Fruit fly (Drosophila melanogaster) whole organism, wandering third instar larva: Measurements from ENCODE around the gene eIF4A.
A peak's percentile ranks its signal among the peaks of the same experiment; 100 is the strongest.

Experiments used
- CG32264 ChIP-seq: fragments of 200-800 bp; sonication (Bioruptor generic); optimal IDR thresholded peaks from 2 replicates; lab custom pipeline; 2016; ENCODE audit warnings: missing biosample characterization, missing genetic modification characterization
- CrebA ChIP-seq: fragments of 200-800 bp; sonication (Bioruptor generic); optimal IDR thresholded peaks from 2 replicates; lab custom pipeline; 2016; ENCODE audit warnings: missing biosample characterization, mild to moderate bottlenecking, missing genetic modification characterization, borderline replicate concordance
- Dfd ChIP-seq: fragments of >200 bp; optimal IDR thresholded peaks from 2 replicates; lab custom pipeline; 2017; ENCODE audit warnings: missing biosample characterization, missing genetic modification characterization
- Dif ChIP-seq: fragments of 200-275, 200-300 bp; sonication (Bioruptor generic); optimal IDR thresholded peaks from 2 replicates; lab custom pipeline; 2018; ENCODE audit warnings: missing biosample characterization, missing genetic modification characterization; ENCODE audit not compliant: partially characterized antibody
- GATAd ChIP-seq: sonication (Bioruptor generic); optimal IDR thresholded peaks from 2 replicates; lab custom pipeline; 2016; ENCODE audit warnings: missing biosample characterization, missing genetic modification characterization
- HLH106 ChIP-seq: fragments of 200-800 bp; optimal IDR thresholded peaks from 3 replicates; lab custom pipeline; 2019; ENCODE audit warnings: missing biosample characterization, mild to moderate bottlenecking, missing genetic modification characterization, moderate library complexity
- Hnf4 ChIP-seq: fragments of 200-800 bp; sonication (Bioruptor generic); optimal IDR thresholded peaks from 2 replicates; lab custom pipeline; 2016; ENCODE audit warnings: missing biosample characterization, mild to moderate bottlenecking, missing genetic modification characterization
- Hr78 ChIP-seq: fragments of >200 bp; optimal IDR thresholded peaks from 2 replicates; lab custom pipeline; 2017; ENCODE audit warnings: missing biosample characterization, missing genetic modification characterization
- Hr83 ChIP-seq: fragments of 200-300 bp; sonication (Bioruptor generic); optimal IDR thresholded peaks from 2 replicates; lab custom pipeline; 2016; ENCODE audit warnings: missing biosample characterization, mild to moderate bottlenecking, missing genetic modification characterization, moderate library complexity; ENCODE audit not compliant: poor library complexity, severe bottlenecking
- Jra ChIP-seq: sonication (Bioruptor generic); optimal IDR thresholded peaks from 2 replicates; lab custom pipeline; 2016; ENCODE audit warnings: missing biosample characterization, missing genetic modification characterization
- Mio ChIP-seq: sonication (Bioruptor generic); optimal IDR thresholded peaks from 2 replicates; lab custom pipeline; 2016; ENCODE audit warnings: missing biosample characterization, missing genetic modification characterization
- Myc ChIP-seq: fragments of >200 bp; optimal IDR thresholded peaks from 2 replicates; lab custom pipeline; 2017
- N ChIP-seq: fragments of >200 bp; optimal IDR thresholded peaks from 2 replicates; lab custom pipeline; 2018; ENCODE audit warnings: missing biosample characterization, missing external identifiers, missing genetic modification characterization
- Rel ChIP-seq, 2 experiments: fragments of 200-800 bp; sonication (Bioruptor generic) in 1 of 2; optimal IDR thresholded peaks; 2 replicates in 1 of 2; 3 replicates in 1 of 2; lab custom pipeline; 2016 to 2019; ENCODE audit warnings: mild to moderate bottlenecking in 2 of 2, missing biosample characterization in 2 of 2, missing genetic modification characterization in 2 of 2, moderate library complexity in 1 of 2
- Sp1 ChIP-seq: fragments of 200-800 bp; sonication (Bioruptor generic); optimal IDR thresholded peaks from 3 replicates; lab custom pipeline; 2019; ENCODE audit warnings: missing biosample characterization, mild to moderate bottlenecking, missing genetic modification characterization, moderate library complexity
- Vsx2 ChIP-seq: fragments of 200-300, 225-300 bp; sonication (Bioruptor generic); optimal IDR thresholded peaks from 2 replicates; lab custom pipeline; 2018; ENCODE audit warnings: missing biosample characterization, missing genetic modification characterization; ENCODE audit not compliant: partially characterized antibody
- br ChIP-seq: fragments of 200-800 bp; sonication (Bioruptor generic); optimal IDR thresholded peaks from 2 replicates; lab custom pipeline; 2016; ENCODE audit warnings: missing biosample characterization, missing genetic modification characterization
- brk ChIP-seq: fragments of 200-800 bp; sonication (Bioruptor generic); optimal IDR thresholded peaks from 2 replicates; lab custom pipeline; 2016; ENCODE audit warnings: missing biosample characterization, mild to moderate bottlenecking, missing genetic modification characterization
- dl ChIP-seq, 2 experiments: fragments of 175-275, 200-275 bp in 1 of 2; fragments of 200-275 bp in 1 of 2; sonication (Bioruptor generic); optimal IDR thresholded peaks; lab custom pipeline; 2018; ENCODE audit warnings: mild to moderate bottlenecking in 2 of 2, missing biosample characterization in 2 of 2, missing genetic modification characterization in 2 of 2, moderate library complexity in 2 of 2; ENCODE audit not compliant: partially characterized antibody in 2 of 2, insufficient read depth in 1 of 2
- dmrt93B ChIP-seq: fragments of 200-800 bp; sonication (Bioruptor generic); optimal IDR thresholded peaks from 2 replicates; lab custom pipeline; 2018; ENCODE audit warnings: missing biosample characterization, mild to moderate bottlenecking, missing genetic modification characterization
- dsf ChIP-seq: sonication (Bioruptor generic); optimal IDR thresholded peaks from 2 replicates; lab custom pipeline; 2016; ENCODE audit warnings: missing biosample characterization, missing genetic modification characterization, borderline replicate concordance
- ey ChIP-seq: fragments of 200-800 bp; sonication (Bioruptor generic); optimal IDR thresholded peaks from 2 replicates; lab custom pipeline; 2016; ENCODE audit warnings: missing biosample characterization, missing genetic modification characterization
- foxo ChIP-seq, 2 experiments: fragments of 200-800 bp; sonication (Bioruptor generic); optimal IDR thresholded peaks; 2 replicates in 1 of 2; 3 replicates in 1 of 2; lab custom pipeline; 2016 to 2017; ENCODE audit warnings: missing biosample characterization in 2 of 2, missing genetic modification characterization in 2 of 2
- fru ChIP-seq: fragments of 200-800 bp; sonication (Bioruptor generic); optimal IDR thresholded peaks from 3 replicates; lab custom pipeline; 2016; ENCODE audit warnings: missing biosample characterization, mild to moderate bottlenecking, missing genetic modification characterization
- h ChIP-seq: fragments of 200-800 bp; sonication (Bioruptor generic); optimal IDR thresholded peaks from 3 replicates; lab custom pipeline; 2016; ENCODE audit warnings: missing biosample characterization, mild to moderate bottlenecking, missing genetic modification characterization
- jim ChIP-seq: fragments of 175-275, 200-325 bp; sonication (Bioruptor generic); optimal IDR thresholded peaks from 2 replicates; lab custom pipeline; 2016; ENCODE audit warnings: missing biosample characterization, mild to moderate bottlenecking, missing genetic modification characterization
- lola ChIP-seq: fragments of >200 bp; optimal IDR thresholded peaks from 2 replicates; lab custom pipeline; 2017; ENCODE audit warnings: missing biosample characterization, missing genetic modification characterization
- pan ChIP-seq: fragments of >200 bp; optimal IDR thresholded peaks from 2 replicates; lab custom pipeline; 2017
- psq ChIP-seq: fragments of 200-800 bp; sonication (Bioruptor generic); optimal IDR thresholded peaks from 3 replicates; lab custom pipeline; 2017; ENCODE audit warnings: missing biosample characterization, mild to moderate bottlenecking, missing genetic modification characterization, moderate library complexity
- rgr ChIP-seq: fragments of 200-800 bp; sonication (Bioruptor generic); optimal IDR thresholded peaks from 3 replicates; lab custom pipeline; 2016; ENCODE audit warnings: missing biosample characterization, mild to moderate bottlenecking, missing genetic modification characterization
- sage ChIP-seq: fragments of 200-800 bp; sonication (Bioruptor generic); optimal IDR thresholded peaks from 2 replicates; lab custom pipeline; 2016; ENCODE audit warnings: missing biosample characterization, mild to moderate bottlenecking, missing genetic modification characterization
- sv ChIP-seq: fragments of 200-800 bp; sonication (Bioruptor generic); optimal IDR thresholded peaks from 3 replicates; lab custom pipeline; 2016; ENCODE audit warnings: missing biosample characterization, missing genetic modification characterization
- tai ChIP-seq: sonication (Bioruptor generic); optimal IDR thresholded peaks from 2 replicates; lab custom pipeline; 2016; ENCODE audit warnings: missing biosample characterization, missing genetic modification characterization
- usp ChIP-seq: fragments of >200 bp; optimal IDR thresholded peaks from 2 replicates; lab custom pipeline; 2017; ENCODE audit warnings: missing biosample characterization, missing genetic modification characterization
- woc ChIP-seq: sonication (Bioruptor generic); optimal IDR thresholded peaks from 2 replicates; lab custom pipeline; 2016; ENCODE audit warnings: missing biosample characterization, mild to moderate bottlenecking, missing genetic modification characterization

eIF4A gene

DNA sequence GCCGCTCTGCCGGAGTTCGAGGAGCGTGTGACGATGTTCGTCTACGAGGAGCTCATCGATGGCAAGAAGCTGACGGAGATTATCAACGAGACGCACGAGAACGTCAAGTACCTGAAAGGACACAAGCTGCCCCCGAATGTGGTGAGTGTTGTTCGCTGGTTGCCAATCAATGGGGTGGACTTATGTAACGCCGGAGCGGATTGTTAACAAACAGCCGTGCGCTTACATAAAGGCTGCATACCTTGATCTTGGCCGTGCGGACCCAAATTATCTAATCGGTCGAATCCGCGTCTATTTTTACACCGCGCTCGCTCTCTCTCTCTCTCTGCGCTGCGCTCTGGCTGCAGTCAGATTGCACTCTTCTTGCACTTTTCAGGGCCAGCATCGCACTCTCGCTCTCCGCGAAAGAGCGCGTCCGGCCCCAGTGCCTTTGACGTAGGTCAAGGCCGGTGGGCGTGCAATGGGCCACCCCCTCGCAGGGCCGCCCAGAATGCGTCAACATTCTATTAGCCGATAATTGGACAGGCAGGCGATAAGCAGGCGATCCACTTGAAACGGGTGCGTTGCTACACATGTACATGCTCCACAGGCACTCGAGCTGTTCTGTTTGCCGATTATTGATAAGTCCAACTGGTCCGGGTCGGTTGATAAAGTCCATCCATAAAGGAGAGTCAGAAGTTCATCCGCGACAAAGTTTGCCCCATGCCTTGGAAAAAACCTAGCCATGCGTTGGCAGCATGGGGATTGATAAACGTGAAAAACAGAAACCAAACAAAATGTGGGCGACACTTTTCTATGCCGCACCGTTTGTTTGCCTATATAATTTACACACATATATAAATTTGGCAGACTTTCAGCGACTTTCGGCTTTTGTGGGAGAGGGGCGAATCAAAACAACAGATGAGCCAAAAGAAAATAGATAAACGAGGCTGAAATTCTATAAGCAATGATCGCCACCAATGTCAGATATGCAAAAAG lies 37.0 kb upstream of the eIF4A start:
- peak; percentile 73 to 84 for TF ChIP-seq dl (GFP tag; optimal IDR thresholded peaks at IDR 0.05; lab: Kevin White, UChicago; ENCODE audit: insufficient read depth in 1 of 2, partially characterized antibody in 2 of 2)
- TF ChIP-seq Myc, result no peak
- no peak for TF ChIP-seq CG32264 (GFP tag; lab: Kevin White, UChicago)
- peak; percentile 42 for TF ChIP-seq Vsx2
- TF ChIP-seq Hr83, result peak; percentile 30
- no peak for TF ChIP-seq ey (GFP tag; lab: Kevin White, UChicago)
- no peak for TF ChIP-seq foxo (GFP tag; optimal IDR thresholded peaks at IDR 0.05; lab: Kevin White, UChicago)
- TF ChIP-seq h (GFP tag; lab: Kevin White, UChicago), result peak; percentile 72
- peak; percentile 75 for TF ChIP-seq Dif
- TF ChIP-seq Rel (GFP tag; optimal IDR thresholded peaks at IDR 0.05; lab: Kevin White, UChicago), result no peak
- TF ChIP-seq Rel (tag; optimal IDR thresholded peaks at IDR 0.05; lab: Kevin White, UChicago), result peak; percentile 80

DNA sequence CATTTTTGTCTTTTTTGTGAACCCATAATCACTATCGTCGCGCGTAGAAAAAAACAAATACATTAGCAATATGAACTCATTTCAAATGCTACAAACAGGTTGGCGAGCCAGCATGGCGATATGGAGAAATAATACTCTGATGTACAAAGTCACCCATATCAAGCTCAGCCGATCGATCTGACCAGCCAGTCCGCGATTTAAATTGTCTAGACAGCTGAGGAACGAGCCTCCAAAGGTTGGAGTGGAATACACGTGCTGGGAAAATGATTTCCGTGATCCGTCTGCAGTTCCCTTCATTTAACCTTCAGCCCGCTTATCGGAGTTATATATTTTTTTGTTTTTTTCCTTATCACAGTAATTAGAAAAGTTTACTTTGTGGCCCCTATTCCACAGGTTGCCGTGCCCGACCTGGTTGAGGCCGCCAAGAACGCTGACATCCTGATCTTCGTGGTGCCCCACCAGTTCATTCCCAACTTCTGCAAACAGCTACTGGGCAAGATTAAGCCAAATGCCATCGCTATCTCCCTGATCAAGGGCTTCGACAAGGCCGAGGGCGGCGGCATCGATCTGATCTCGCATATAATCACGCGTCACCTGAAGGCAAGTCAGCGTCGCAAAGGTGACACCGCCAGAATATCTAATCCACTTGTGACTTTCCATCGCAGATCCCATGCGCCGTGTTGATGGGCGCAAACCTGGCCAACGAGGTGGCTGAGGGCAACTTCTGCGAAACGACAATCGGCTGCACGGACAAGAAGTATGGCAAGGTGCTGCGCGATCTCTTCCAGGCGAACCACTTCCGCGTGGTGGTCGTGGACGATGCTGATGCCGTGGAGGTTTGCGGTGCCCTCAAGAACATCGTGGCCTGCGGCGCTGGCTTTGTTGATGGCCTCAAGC lies 35.7 kb upstream of the eIF4A start:
- TF ChIP-seq N (GFP tag; lab: Kevin White, UChicago) (no peak), Hr78 (no peak), Hr83 (no peak), Sp1 (no peak), CrebA (GFP tag; lab: Kevin White, UChicago) (no peak), sv (GFP tag; lab: Kevin White, UChicago) (no peak), psq (GFP tag; lab: Kevin White, UChicago) (no peak), dmrt93B (GFP tag; lab: Kevin White, UChicago) (no peak), Dfd (GFP tag; lab: Kevin White, UChicago) (no peak), woc (GFP tag; lab: Kevin White, UChicago) (no peak), Jra (no peak), tai (no peak), Vsx2 (no peak), Hnf4 (GFP tag; lab: Kevin White, UChicago) (no peak), usp (no peak), GATAd (no peak), br (GFP tag; lab: Kevin White, UChicago) (no peak), fru (GFP tag; lab: Kevin White, UChicago) (no peak), ey (GFP tag; lab: Kevin White, UChicago) (no peak), lola (GFP tag; lab: Kevin White, UChicago) (no peak)

DNA sequence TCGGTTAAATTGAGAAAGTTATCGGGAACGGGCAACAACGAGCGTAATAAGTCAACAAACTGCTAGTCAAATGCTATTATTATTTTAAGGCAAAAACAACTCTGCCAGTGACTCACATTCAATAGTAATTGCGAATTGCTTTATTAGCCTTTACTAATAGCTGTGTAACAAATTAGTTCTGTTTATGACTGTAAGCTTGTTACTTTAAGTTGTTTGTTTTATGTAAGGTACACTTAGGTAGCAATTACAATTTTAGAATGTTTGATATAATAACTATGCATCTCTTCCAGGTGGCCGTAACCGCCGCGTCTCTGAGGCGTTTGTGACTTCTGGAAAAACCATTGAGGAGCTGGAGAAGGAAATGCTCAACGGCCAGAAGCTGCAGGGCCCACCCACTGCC lies 34.8 kb upstream of the eIF4A start:
- TF ChIP-seq HLH106 (tag; lab: Kevin White, UChicago) (no peak), GATAd (no peak), Mio (GFP tag; lab: Kevin White, UChicago) (no peak), jim (GFP tag; lab: Kevin White, UChicago) (no peak), CG32264 (GFP tag; lab: Kevin White, UChicago) (no peak), Hnf4 (GFP tag; lab: Kevin White, UChicago) (no peak), sage (GFP tag; lab: Kevin White, UChicago) (no peak), Vsx2 (no peak), pan (no peak), dsf (GFP tag; lab: Kevin White, UChicago) (no peak), rgr (GFP tag; lab: Kevin White, UChicago) (no peak), h (GFP tag; lab: Kevin White, UChicago) (no peak), N (GFP tag; lab: Kevin White, UChicago) (no peak), Dfd (GFP tag; lab: Kevin White, UChicago) (no peak), brk (no peak), usp (no peak), fru (GFP tag; lab: Kevin White, UChicago) (no peak), foxo (GFP tag; optimal IDR thresholded peaks at IDR 0.05; lab: Kevin White, UChicago) (no peak), CrebA (GFP tag; lab: Kevin White, UChicago) (no peak), tai (no peak)
